Worm (Caenorhabditis elegans) whole organism, midembryonic: ENCODE data around the gene clec-164.

Experiments used
- T22C8.4 ChIP-seq: fragments of 200-800 bp; sonication (Bioruptor generic); IDR thresholded peaks from 2 replicates; pipeline ENCODE4 v1.3.6; 2022; ENCODE audit warnings: missing genetic modification characterization, missing compliant biosample characterization
- cog-1 ChIP-seq: sonication (generic microtip); optimal IDR thresholded peaks from 2 replicates; lab custom pipeline; 2016; ENCODE audit warnings: missing genetic modification characterization, missing compliant biosample characterization
- flt-1 ChIP-seq: fragments of 200-800 bp; sonication (Bioruptor generic); IDR thresholded peaks from 2 replicates; pipeline ENCODE4 v1.3.6; 2022; ENCODE audit warnings: missing genetic modification characterization, missing compliant biosample characterization
- ref-1 ChIP-seq: fragments of 200-800 bp; sonication (Bioruptor generic); conservative IDR thresholded peaks from 2 replicates; pipeline ENCODE4 v1.3.6; 2022; ENCODE audit warnings: missing genetic modification reagents, missing genetic modification characterization, missing compliant biosample characterization
- tab-1 ChIP-seq: fragments of 200-800 bp; sonication (Bioruptor generic); IDR thresholded peaks from 2 replicates; pipeline ENCODE4 v1.3.6; 2022; ENCODE audit warnings: missing genetic modification characterization, missing compliant biosample characterization
- ztf-23 ChIP-seq: fragments of 200-800 bp; sonication (Bioruptor generic); IDR thresholded peaks from 2 replicates; pipeline ENCODE4 v1.3.6; 2022; ENCODE audit warnings: missing genetic modification reagents, missing genetic modification characterization, missing compliant biosample characterization
- ztf-29 ChIP-seq: fragments of 200-800 bp; sonication (Bioruptor generic); IDR thresholded peaks from 2 replicates; pipeline ENCODE4 v1.3.6; 2022; ENCODE audit warnings: missing genetic modification reagents, missing genetic modification characterization, missing compliant biosample characterization

ce11 chrIV:740674-741073 is 24.3 kb downstream of the clec-164 start:
- no peak for TF ChIP-seq ref-1 (GFP tag; lab: Robert Waterston, UW)
- no peak for TF ChIP-seq flt-1 (GFP tag; lab: Robert Waterston, UW)
- TF ChIP-seq T22C8.4 (GFP tag; lab: Robert Waterston, UW), result no peak
- TF ChIP-seq tab-1 (GFP tag; lab: Robert Waterston, UW), result no peak
- TF ChIP-seq ztf-29 (GFP tag; lab: Robert Waterston, UW), result no peak
- no peak for TF ChIP-seq cog-1 (tag; lab: Kevin White, UChicago)
- no peak for TF ChIP-seq ztf-23 (GFP tag; lab: Robert Waterston, UW)
